Fruit fly (Drosophila melanogaster): ENCODE results near the gene cic.

DNA sequence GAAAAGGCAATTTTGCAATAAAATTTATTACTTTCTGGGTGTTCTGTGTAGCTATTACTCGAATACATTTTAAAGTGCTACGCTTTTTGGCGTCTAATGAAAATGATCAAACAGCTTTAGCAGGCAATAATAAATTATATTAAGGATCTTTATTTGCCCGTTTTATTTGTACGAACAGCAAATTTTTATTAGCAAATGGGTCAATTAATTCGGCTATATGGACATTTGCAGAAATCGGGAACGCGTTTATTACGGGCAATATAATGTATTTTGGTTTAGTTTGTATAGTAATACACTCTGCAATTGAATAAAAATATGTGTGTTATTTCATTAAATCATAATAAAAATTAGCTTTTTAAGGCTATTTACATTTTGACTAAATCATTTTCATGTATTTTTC lies 7.8 kb downstream of the cic start:
- TF ChIP-seq psq (optimal IDR thresholded peaks at IDR 0.05), result no peak
- TF ChIP-seq CG8478 (optimal IDR thresholded peaks at IDR 0.05), result no peak
